Worm (Caenorhabditis elegans) whole organism, L4 larva: ENCODE results near the gene vps-36.

Source experiments
- F37D6.2 ChIP-seq: sonication (generic microtip); optimal IDR thresholded peaks from 2 replicates; lab custom pipeline; 2016; ENCODE audit warnings: mild to moderate bottlenecking, missing genetic modification characterization, missing compliant biosample characterization
- T20F7.1 ChIP-seq: fragments of 200-800 bp; sonication (Bioruptor generic); optimal IDR thresholded peaks from 2 replicates; lab custom pipeline; 2018; ENCODE audit warnings: mild to moderate bottlenecking, missing genetic modification characterization, missing compliant biosample characterization
- Y105C5A.15 ChIP-seq: fragments of 200-800 bp; sonication (Bioruptor generic); IDR thresholded peaks from 2 replicates; pipeline ENCODE4 v1.3.6; 2022; ENCODE audit warnings: missing genetic modification characterization, missing compliant biosample characterization
- Y48G9A.11 ChIP-seq: fragments of 200-800 bp; sonication (Bioruptor generic); IDR thresholded peaks from 2 replicates; pipeline ENCODE4 v1.3.6; 2022; ENCODE audit warnings: missing genetic modification reagents, missing genetic modification characterization, missing compliant biosample characterization
- Y5F2A.4 ChIP-seq: fragments of 200-800 bp; sonication (Bioruptor generic); optimal IDR thresholded peaks from 2 replicates; lab custom pipeline; 2018; ENCODE audit warnings: mild to moderate bottlenecking, missing genetic modification characterization, missing compliant biosample characterization
- ZK546.5 ChIP-seq, 2 experiments: sonication (generic microtip); optimal IDR thresholded peaks; 2 replicates each; lab custom pipeline; 2017; ENCODE audit warnings: missing biosample characterization in 2 of 2, missing genetic modification characterization in 2 of 2
- aly-2 ChIP-seq: sonication (generic microtip); optimal IDR thresholded peaks from 2 replicates; lab custom pipeline; 2018; ENCODE audit warnings: missing biosample characterization, missing genetic modification characterization
- ama-1 ChIP-seq: fragments of 150-350 bp; optimal IDR thresholded peaks from 2 replicates; lab custom pipeline; 2014; ENCODE audit warnings: inconsistent platforms, mixed read lengths
- arid-1 ChIP-seq: fragments of 200-800 bp; sonication (Bioruptor generic); conservative IDR thresholded peaks from 2 replicates; pipeline ENCODE4 v1.3.6; 2022; ENCODE audit warnings: missing genetic modification reagents, missing genetic modification characterization, missing compliant biosample characterization
- attf-4 ChIP-seq: sonication (generic microtip); optimal IDR thresholded peaks from 3 replicates; lab custom pipeline; 2017; ENCODE audit warnings: missing biosample characterization, missing genetic modification characterization
- ceh-20 ChIP-seq: fragments of 200-800 bp; sonication (Bioruptor generic); IDR thresholded peaks from 2 replicates; pipeline ENCODE4 v1.3.6; 2022; ENCODE audit warnings: missing genetic modification reagents, missing genetic modification characterization, missing compliant biosample characterization
- ceh-32 ChIP-seq: sonication (generic microtip); optimal IDR thresholded peaks from 2 replicates; lab custom pipeline; 2016; ENCODE audit warnings: mild to moderate bottlenecking, missing genetic modification characterization, missing compliant biosample characterization; ENCODE audit not compliant: poor library complexity
- ceh-44 ChIP-seq: fragments of 200-800 bp; sonication (Bioruptor generic); IDR thresholded peaks from 2 replicates; pipeline ENCODE4 v1.3.6; 2022; ENCODE audit warnings: missing genetic modification reagents, missing genetic modification characterization, missing compliant biosample characterization
- ceh-62 ChIP-seq: sonication (generic microtip); optimal IDR thresholded peaks from 2 replicates; lab custom pipeline; 2017; ENCODE audit warnings: missing biosample characterization, missing genetic modification characterization
- ces-1 ChIP-seq: fragments of 150-350 bp; sonication (generic microtip); optimal IDR thresholded peaks from 4 replicates; lab custom pipeline; 2014; ENCODE audit warnings: missing biosample characterization, missing genetic modification reagents, missing genetic modification characterization
- daf-12 ChIP-seq: fragments of 150-350 bp; optimal IDR thresholded peaks from 2 replicates; lab custom pipeline; 2014; ENCODE audit warnings: missing biosample characterization, missing genetic modification reagents, missing genetic modification characterization
- daf-8 ChIP-seq: fragments of 200-800 bp; sonication (Bioruptor generic); IDR thresholded peaks from 2 replicates; pipeline ENCODE4 v1.3.6; 2022; ENCODE audit warnings: missing genetic modification characterization, missing compliant biosample characterization
- dmd-6 ChIP-seq: fragments of 200-800 bp; sonication (Bioruptor generic); IDR thresholded peaks from 2 replicates; pipeline ENCODE4 v1.3.6; 2022; ENCODE audit warnings: missing genetic modification reagents, missing genetic modification characterization, missing compliant biosample characterization
- dmd-9 ChIP-seq: fragments of 200-800 bp; sonication (Bioruptor generic); IDR thresholded peaks from 2 replicates; pipeline ENCODE4 v1.3.6; 2022; ENCODE audit warnings: missing genetic modification reagents, missing genetic modification characterization, missing compliant biosample characterization
- dpl-1 ChIP-seq: fragments of 150-350 bp; optimal IDR thresholded peaks from 2 replicates; lab custom pipeline; 2014; ENCODE audit warnings: missing biosample characterization, missing genetic modification reagents, missing genetic modification characterization
- dve-1 ChIP-seq: sonication (generic microtip); optimal IDR thresholded peaks from 2 replicates; lab custom pipeline; 2017; ENCODE audit warnings: antibody characterized with exemption, mild to moderate bottlenecking, missing genetic modification characterization, missing compliant biosample characterization; ENCODE audit not compliant: insufficient read depth
- hlh-11 ChIP-seq: fragments of 200-800 bp; sonication (Bioruptor generic); optimal IDR thresholded peaks from 2 replicates; lab custom pipeline; 2018; ENCODE audit warnings: mild to moderate bottlenecking, missing genetic modification characterization, missing compliant biosample characterization
- hlh-30 ChIP-seq: sonication (generic microtip); optimal IDR thresholded peaks from 2 replicates; lab custom pipeline; 2017; ENCODE audit warnings: antibody characterized with exemption, mild to moderate bottlenecking, missing genetic modification characterization, missing compliant biosample characterization; ENCODE audit not compliant: insufficient read depth
- lim-7 ChIP-seq: fragments of 200-800 bp; sonication (Bioruptor generic); IDR thresholded peaks from 2 replicates; pipeline ENCODE4 v1.3.6; 2022; ENCODE audit warnings: missing genetic modification characterization, missing compliant biosample characterization
- lin-13 ChIP-seq: fragments of 150-350 bp; optimal IDR thresholded peaks from 2 replicates; lab custom pipeline; 2014; ENCODE audit warnings: missing biosample characterization, missing genetic modification reagents, missing genetic modification characterization
- lin-29 ChIP-seq: fragments of 200-800 bp; sonication (Bioruptor generic); IDR thresholded peaks from 2 replicates; pipeline ENCODE4 v1.3.6; 2022; ENCODE audit warnings: missing genetic modification reagents, missing genetic modification characterization, missing compliant biosample characterization
- lin-38 ChIP-seq: fragments of 200-800 bp; sonication (Bioruptor generic); IDR thresholded peaks from 2 replicates; pipeline ENCODE4 v1.3.6; 2022; ENCODE audit warnings: missing genetic modification reagents, missing genetic modification characterization, missing compliant biosample characterization
- lsy-2 ChIP-seq, 2 experiments: fragments of 150-350 bp in 1 of 2; sonication (generic microtip) in 1 of 2; optimal IDR thresholded peaks; 2 replicates each; lab custom pipeline; 2014 to 2017; ENCODE audit warnings: missing biosample characterization in 2 of 2, missing genetic modification characterization in 2 of 2
- madf-9 ChIP-seq: fragments of 200-800 bp; sonication (Bioruptor generic); conservative IDR thresholded peaks from 2 replicates; pipeline ENCODE4 v1.3.6; 2022; ENCODE audit warnings: missing genetic modification reagents, missing genetic modification characterization, missing compliant biosample characterization
- mes-2 ChIP-seq: sonication (generic microtip); optimal IDR thresholded peaks from 2 replicates; lab custom pipeline; 2016; ENCODE audit warnings: missing genotype, mild to moderate bottlenecking, missing genetic modification characterization, missing compliant biosample characterization; ENCODE audit not compliant: poor library complexity, severe bottlenecking
- nhr-10 ChIP-seq: fragments of 150-350 bp; optimal IDR thresholded peaks from 2 replicates; lab custom pipeline; 2014; ENCODE audit warnings: missing biosample characterization, missing genetic modification characterization
- nhr-102 ChIP-seq: sonication (generic microtip); optimal IDR thresholded peaks from 2 replicates; lab custom pipeline; 2016; ENCODE audit warnings: mild to moderate bottlenecking, missing genetic modification characterization, moderate library complexity, missing compliant biosample characterization
- nhr-111 ChIP-seq: fragments of 200-800 bp; sonication (Bioruptor generic); optimal IDR thresholded peaks from 2 replicates; lab custom pipeline; 2018; ENCODE audit warnings: mild to moderate bottlenecking, missing genetic modification characterization, missing compliant biosample characterization
- nhr-237 ChIP-seq: sonication (generic microtip); optimal IDR thresholded peaks from 2 replicates; lab custom pipeline; 2017; ENCODE audit warnings: missing biosample characterization, missing genetic modification characterization
- nhr-25 ChIP-seq: sonication (generic microtip); optimal IDR thresholded peaks from 2 replicates; lab custom pipeline; 2017; ENCODE audit warnings: missing genetic modification characterization, mild to moderate bottlenecking, missing compliant biosample characterization, antibody characterized with exemption, moderate library complexity, borderline replicate concordance; ENCODE audit not compliant: insufficient read depth
- nhr-42 ChIP-seq: fragments of 200-800 bp; sonication (Bioruptor generic); IDR thresholded peaks from 2 replicates; pipeline ENCODE4 v1.3.6; 2022; ENCODE audit warnings: missing genetic modification characterization, missing compliant biosample characterization
- nhr-76 ChIP-seq: fragments of 150-350 bp; optimal IDR thresholded peaks from 2 replicates; lab custom pipeline; 2014; ENCODE audit warnings: missing biosample characterization, missing genetic modification characterization
- pha-4 ChIP-seq, 2 experiments: fragments of 150-350 bp in 1 of 2; fragments of 200-800 bp in 1 of 2; sonication (Bioruptor generic) in 1 of 2; IDR thresholded peaks in 1 of 2; optimal IDR thresholded peaks in 1 of 2; 2 replicates each; pipeline versions ENCODE4 v1.3.6 to Lab custom; 2014 to 2022; ENCODE audit warnings: missing genetic modification characterization in 2 of 2, missing genetic modification reagents in 2 of 2, missing biosample characterization in 1 of 2, missing compliant biosample characterization in 1 of 2
- saeg-2 ChIP-seq: fragments of 200-800 bp; sonication (Bioruptor generic); IDR thresholded peaks from 2 replicates; pipeline ENCODE4 v1.3.6; 2022; ENCODE audit warnings: missing genetic modification reagents, missing genetic modification characterization, missing compliant biosample characterization
- set-16 ChIP-seq: fragments of 200-800 bp; sonication (Bioruptor generic); IDR thresholded peaks from 2 replicates; pipeline ENCODE4 v1.3.6; 2022; ENCODE audit warnings: missing genetic modification reagents, missing genetic modification characterization, missing compliant biosample characterization
- snpc-1.2 ChIP-seq: fragments of 200-800 bp; sonication (Bioruptor generic); IDR thresholded peaks from 2 replicates; pipeline ENCODE4 v1.3.6; 2022; ENCODE audit warnings: missing genetic modification reagents, missing genetic modification characterization, missing compliant biosample characterization
- snpc-4 ChIP-seq: fragments of 150-350 bp; optimal IDR thresholded peaks from 2 replicates; lab custom pipeline; 2014; ENCODE audit warnings: missing biosample characterization, missing genetic modification characterization
- spr-1 ChIP-seq: sonication (generic microtip); optimal IDR thresholded peaks from 2 replicates; lab custom pipeline; 2016; ENCODE audit warnings: mild to moderate bottlenecking, missing genetic modification characterization, missing compliant biosample characterization
- tag-97 ChIP-seq: fragments of 200-800 bp; sonication (Bioruptor generic); IDR thresholded peaks from 2 replicates; pipeline ENCODE4 v1.3.6; 2022; ENCODE audit warnings: missing genetic modification characterization, missing compliant biosample characterization
- unc-130 ChIP-seq: sonication (generic microtip); optimal IDR thresholded peaks from 2 replicates; lab custom pipeline; 2016; ENCODE audit warnings: missing genetic modification reagents, missing genetic modification characterization, missing compliant biosample characterization
- vab-7 ChIP-seq: fragments of 200-800 bp; sonication (Bioruptor generic); IDR thresholded peaks from 2 replicates; pipeline ENCODE4 v1.3.6; 2022; ENCODE audit warnings: missing genetic modification reagents, missing genetic modification characterization, missing compliant biosample characterization
- zag-1 ChIP-seq: fragments of 150-350 bp; optimal IDR thresholded peaks from 2 replicates; lab custom pipeline; 2014; ENCODE audit warnings: missing biosample characterization, missing genetic modification characterization
- zfp-3 ChIP-seq: fragments of 200-800 bp; sonication (Bioruptor generic); conservative IDR thresholded peaks from 2 replicates; pipeline ENCODE4 v1.3.6; 2022; ENCODE audit warnings: missing genetic modification reagents, missing genetic modification characterization, missing compliant biosample characterization
- ztf-7 ChIP-seq: fragments of 150-350 bp; optimal IDR thresholded peaks from 2 replicates; lab custom pipeline; 2014; ENCODE audit warnings: missing biosample characterization, missing genetic modification characterization

The vps-36 gene

ce11 chrV:10951655-10952278, 8.7 kb downstream of the vps-36 start, which contains the start of gene F17C11.4 (continued):
- TF ChIP-seq spr-1 (tag; lab: Kevin White, UChicago) (peak; percentile 10), nhr-237 (tag; lab: Kevin White, UChicago) (no peak), dmd-9 (GFP tag; lab: Robert Waterston, UW) (no peak), attf-4 (tag; lab: Kevin White, UChicago) (no peak), snpc-1.2 (no peak), daf-12 (tag; lab: Kevin White, UChicago) (no peak), snpc-4 (no peak), vab-7 (GFP tag; lab: Robert Waterston, UW) (no peak), T20F7.1 (peak; percentile 64), madf-9 (no peak), nhr-25 (peak; percentile 89), nhr-10 (tag; lab: Kevin White, UChicago) (no peak), hlh-11 (tag; lab: Kevin White, UChicago) (peak; percentile 93), unc-130 (GFP tag; lab: Kevin White, UChicago) (no peak), Y48G9A.11 (GFP tag; lab: Robert Waterston, UW) (no peak), lin-29 (GFP tag; lab: Robert Waterston, UW) (no peak), ces-1 (GFP tag; lab: Kevin White, UChicago) (no peak), ama-1 (lab: Kevin White, UChicago) (peak; percentile 82), ceh-62 (no peak), ztf-7 (tag; lab: Kevin White, UChicago) (no peak), hlh-30 (tag; lab: Kevin White, UChicago) (peak; percentile 96), lin-38 (peak; percentile 47), lim-7 (no peak), dmd-6 (GFP tag; lab: Robert Waterston, UW) (peak; percentile 89), nhr-111 (GFP tag; lab: Kevin White, UChicago) (no peak), tag-97 (GFP tag; lab: Robert Waterston, UW) (no peak), pha-4 (GFP tag; IDR thresholded peaks at IDR 0.05; lab: Robert Waterston, UW) (no peak; the same call in 1 of the 2 replicates), pha-4 (tag; optimal IDR thresholded peaks at IDR 0.05; lab: Kevin White, UChicago) (no peak), aly-2 (tag; lab: Kevin White, UChicago) (no peak), arid-1 (GFP tag; lab: Robert Waterston, UW) (no peak), zag-1 (tag; lab: Kevin White, UChicago) (no peak), ZK546.5 (tag; optimal IDR thresholded peaks at IDR 0.05; lab: Kevin White, UChicago) (no peak), dve-1 (peak; percentile 74), Y105C5A.15 (GFP tag; lab: Robert Waterston, UW) (no peak), nhr-102 (tag; lab: Kevin White, UChicago) (peak; percentile 6), Y5F2A.4 (GFP tag; lab: Kevin White, UChicago) (no peak), F37D6.2 (tag; lab: Kevin White, UChicago) (no peak), saeg-2 (GFP tag; lab: Robert Waterston, UW) (peak; percentile 39; the same call in 1 of the 2 replicates), lsy-2 (tag; optimal IDR thresholded peaks at IDR 0.05; lab: Kevin White, UChicago) (peak; percentile 60 to 77), zfp-3 (GFP tag; lab: Robert Waterston, UW) (peak; percentile 57; the same call in 1 of the 2 replicates), nhr-76 (peak; percentile 62), ceh-44 (GFP tag; lab: Robert Waterston, UW) (no peak), ceh-20 (GFP tag; lab: Robert Waterston, UW) (0 out of 2 replicates have a peak, but pooled peaks have one; percentile 12), nhr-42 (GFP tag; lab: Robert Waterston, UW) (no peak), mes-2 (tag; lab: Kevin White, UChicago) (no peak), lin-13 (GFP tag; lab: Kevin White, UChicago) (no peak), daf-8 (no peak), ceh-32 (tag; lab: Kevin White, UChicago) (peak; percentile 52), dpl-1 (GFP tag; lab: Kevin White, UChicago) (peak; percentile 38), set-16 (0 out of 2 replicates have a peak, but pooled peaks have one; percentile 16)
